Worm (Caenorhabditis elegans) whole organism, L1 larva: ENCODE results near the gene wee-1.3.

Source experiments
- C04F5.9 ChIP-seq: sonication (generic microtip); optimal IDR thresholded peaks from 2 replicates; lab custom pipeline; 2016; ENCODE audit warnings: missing genetic modification characterization, missing compliant biosample characterization
- C16A3.4 ChIP-seq: fragments of 150-350 bp; optimal IDR thresholded peaks from 2 replicates; lab custom pipeline; 2014; ENCODE audit warnings: missing biosample characterization, missing genetic modification characterization
- C34B4.2 ChIP-seq: sonication (generic microtip); optimal IDR thresholded peaks from 2 replicates; lab custom pipeline; 2017; ENCODE audit warnings: mild to moderate bottlenecking, missing genetic modification characterization, missing compliant biosample characterization
- F16B12.6 ChIP-seq: fragments of 150-350 bp; optimal IDR thresholded peaks from 2 replicates; lab custom pipeline; 2014; ENCODE audit warnings: missing biosample characterization, missing genetic modification characterization
- aha-1 ChIP-seq: fragments of 150-350 bp; optimal IDR thresholded peaks from 2 replicates; lab custom pipeline; 2014; ENCODE audit warnings: missing biosample characterization, missing genetic modification characterization
- aly-2 ChIP-seq: fragments of 150-350 bp; optimal IDR thresholded peaks from 2 replicates; lab custom pipeline; 2014; ENCODE audit warnings: missing biosample characterization, missing genetic modification characterization
- blmp-1 ChIP-seq: fragments of 150-350 bp; optimal IDR thresholded peaks from 2 replicates; lab custom pipeline; 2014; ENCODE audit warnings: missing biosample characterization, missing genetic modification characterization
- ceh-63 ChIP-seq: fragments of 200-800 bp; sonication (Bioruptor generic); optimal IDR thresholded peaks from 2 replicates; lab custom pipeline; 2018; ENCODE audit warnings: mild to moderate bottlenecking, missing genetic modification characterization, missing compliant biosample characterization
- ceh-88 ChIP-seq: fragments of 200-800 bp; sonication (Bioruptor generic); IDR thresholded peaks from 2 replicates; pipeline ENCODE4 v1.3.6; 2022; ENCODE audit warnings: missing genetic modification characterization, missing compliant biosample characterization
- dsc-1 ChIP-seq: sonication (generic microtip); optimal IDR thresholded peaks from 2 replicates; lab custom pipeline; 2016; ENCODE audit warnings: mild to moderate bottlenecking, missing genetic modification characterization, missing compliant biosample characterization
- efl-1 ChIP-seq, 4 experiments: fragments of 150-350 bp; optimal IDR thresholded peaks in 3 of 4; peaks in 1 of 4; 1 replicate in 1 of 4; 2 replicates in 3 of 4; lab custom pipeline; 2014; ENCODE audit warnings: missing biosample characterization in 2 of 4, missing genetic modification characterization in 2 of 4, missing genetic modification reagents in 2 of 4
- efl-3 ChIP-seq: fragments of 200-800 bp; sonication (Bioruptor generic); optimal IDR thresholded peaks from 2 replicates; lab custom pipeline; 2018; ENCODE audit warnings: mild to moderate bottlenecking, missing genetic modification characterization, missing compliant biosample characterization
- egl-13 ChIP-seq: sonication (generic microtip); optimal IDR thresholded peaks from 2 replicates; lab custom pipeline; 2016; ENCODE audit warnings: missing genotype, missing genetic modification reagents, missing genetic modification characterization, missing compliant biosample characterization
- egl-27 ChIP-seq, 2 experiments: fragments of 150-350 bp in 1 of 2; sonication (generic microtip); optimal IDR thresholded peaks; 3 replicates each; lab custom pipeline; 2017 to 2018; ENCODE audit warnings: missing biosample characterization in 2 of 2, missing genetic modification characterization in 2 of 2, missing genetic modification reagents in 2 of 2
- elt-3 ChIP-seq, 6 experiments: fragments of 150-350 bp in 1 of 6; sonication (generic microtip); optimal IDR thresholded peaks; 2 replicates each; lab custom pipeline; 2017 to 2018; ENCODE audit warnings: missing biosample characterization in 6 of 6, missing genetic modification characterization in 6 of 6, inconsistent platforms in 1 of 6
- ets-5 ChIP-seq: fragments of 200-800 bp; sonication (Bioruptor generic); IDR thresholded peaks from 2 replicates; pipeline ENCODE4 v1.3.6; 2022; ENCODE audit warnings: missing genetic modification characterization, missing compliant biosample characterization
- fkh-10 ChIP-seq: sonication (generic microtip); optimal IDR thresholded peaks from 2 replicates; lab custom pipeline; 2017; ENCODE audit warnings: missing biosample characterization, missing genetic modification reagents, missing genetic modification characterization
- grh-1 ChIP-seq: fragments of 200-800 bp; sonication (Bioruptor generic); IDR thresholded peaks from 2 replicates; pipeline ENCODE4 v1.3.6; 2022; ENCODE audit warnings: missing genetic modification reagents, missing genetic modification characterization, missing compliant biosample characterization
- hpl-2 ChIP-seq: fragments of 150-350 bp; optimal IDR thresholded peaks from 2 replicates; lab custom pipeline; 2014; ENCODE audit warnings: missing biosample characterization, missing genetic modification reagents, missing genetic modification characterization
- irx-1 ChIP-seq: sonication (generic microtip); optimal IDR thresholded peaks from 2 replicates; lab custom pipeline; 2016; ENCODE audit warnings: missing genetic modification characterization, missing compliant biosample characterization
- isw-1 ChIP-seq: fragments of 200-800 bp; sonication (Bioruptor generic); IDR thresholded peaks from 2 replicates; pipeline ENCODE4 v1.3.6; 2022; ENCODE audit warnings: missing genetic modification characterization, missing compliant biosample characterization
- jun-1 ChIP-seq: fragments of 150-350 bp; optimal IDR thresholded peaks from 2 replicates; lab custom pipeline; 2014; ENCODE audit warnings: missing biosample characterization, missing genetic modification reagents, missing genetic modification characterization
- lin-13 ChIP-seq: fragments of 150-350 bp; optimal IDR thresholded peaks from 2 replicates; lab custom pipeline; 2014; ENCODE audit warnings: missing biosample characterization, missing genetic modification reagents, missing genetic modification characterization
- lin-14 ChIP-seq: fragments of 200-800 bp; sonication (Bioruptor generic); optimal IDR thresholded peaks from 2 replicates; lab custom pipeline; 2018; ENCODE audit warnings: mild to moderate bottlenecking, missing genetic modification characterization, moderate library complexity, missing compliant biosample characterization
- lin-35 ChIP-seq, 2 experiments: fragments of 150-350 bp; optimal IDR thresholded peaks; 2 replicates each; lab custom pipeline; 2014; ENCODE audit warnings: missing biosample characterization in 2 of 2, missing genetic modification characterization in 2 of 2, missing genetic modification reagents in 2 of 2
- lin-39 ChIP-seq: fragments of 150-350 bp; optimal IDR thresholded peaks from 2 replicates; lab custom pipeline; 2014; ENCODE audit warnings: missing biosample characterization, missing genetic modification reagents, missing genetic modification characterization
- lir-3 ChIP-seq: sonication (generic microtip); optimal IDR thresholded peaks from 2 replicates; lab custom pipeline; 2016; ENCODE audit warnings: mild to moderate bottlenecking, missing genetic modification characterization, moderate library complexity, missing compliant biosample characterization; ENCODE audit not compliant: poor library complexity
- lsy-2 ChIP-seq, 2 experiments: fragments of 150-350 bp; optimal IDR thresholded peaks; 2 replicates each; lab custom pipeline; 2014; ENCODE audit warnings: missing biosample characterization in 2 of 2, missing genetic modification characterization in 2 of 2
- mef-2 ChIP-seq: fragments of 150-350 bp; optimal IDR thresholded peaks from 2 replicates; lab custom pipeline; 2014; ENCODE audit warnings: missing biosample characterization, missing genetic modification characterization
- mep-1 ChIP-seq: fragments of 150-350 bp; optimal IDR thresholded peaks from 2 replicates; lab custom pipeline; 2014; ENCODE audit warnings: missing biosample characterization, missing genetic modification characterization
- nhr-11 ChIP-seq: fragments of 150-350 bp; optimal IDR thresholded peaks from 2 replicates; lab custom pipeline; 2014; ENCODE audit warnings: missing biosample characterization, missing genetic modification characterization
- nhr-19 ChIP-seq: fragments of 200-800 bp; sonication (Bioruptor generic); conservative IDR thresholded peaks from 2 replicates; pipeline ENCODE4 v1.3.6; 2022; ENCODE audit warnings: missing genetic modification characterization, missing compliant biosample characterization
- nhr-20 ChIP-seq: sonication (generic microtip); optimal IDR thresholded peaks from 2 replicates; lab custom pipeline; 2016; ENCODE audit warnings: mild to moderate bottlenecking, missing genetic modification characterization, missing compliant biosample characterization
- nhr-237 ChIP-seq: fragments of 150-350 bp; optimal IDR thresholded peaks from 2 replicates; lab custom pipeline; 2014; ENCODE audit warnings: missing biosample characterization, missing genetic modification characterization
- nhr-71 ChIP-seq: sonication (generic microtip); optimal IDR thresholded peaks from 2 replicates; lab custom pipeline; 2016; ENCODE audit warnings: mild to moderate bottlenecking, missing genetic modification characterization, moderate library complexity, missing compliant biosample characterization
- nhr-76 ChIP-seq: sonication (generic microtip); optimal IDR thresholded peaks from 2 replicates; lab custom pipeline; 2017; ENCODE audit warnings: missing biosample characterization, missing genetic modification characterization
- nhr-77 ChIP-seq: fragments of 150-350 bp; optimal IDR thresholded peaks from 2 replicates; lab custom pipeline; 2014; ENCODE audit warnings: missing biosample characterization, missing genetic modification characterization
- nhr-85 ChIP-seq: sonication (generic microtip); peaks from one replicate; lab custom pipeline; 2016; ENCODE audit warnings: missing genetic modification characterization, inconsistent platforms, missing compliant biosample characterization
- nhr-90 ChIP-seq: sonication (generic microtip); optimal IDR thresholded peaks from 2 replicates; lab custom pipeline; 2016; ENCODE audit warnings: mild to moderate bottlenecking, missing genetic modification characterization, missing compliant biosample characterization; ENCODE audit not compliant: poor library complexity
- pag-3 ChIP-seq: sonication (generic microtip); optimal IDR thresholded peaks from 2 replicates; lab custom pipeline; 2017; ENCODE audit warnings: missing genetic modification characterization, mild to moderate bottlenecking, missing compliant biosample characterization, antibody characterized with exemption, borderline replicate concordance; ENCODE audit not compliant: insufficient read depth
- pqm-1 ChIP-seq: sonication (generic microtip); optimal IDR thresholded peaks from 3 replicates; lab custom pipeline; 2017; ENCODE audit warnings: missing biosample characterization, missing genetic modification characterization
- rnt-1 ChIP-seq: sonication (generic microtip); optimal IDR thresholded peaks from 2 replicates; lab custom pipeline; 2016; ENCODE audit warnings: mild to moderate bottlenecking, missing genetic modification characterization, moderate library complexity, missing compliant biosample characterization
- snu-23 ChIP-seq: sonication (generic microtip); optimal IDR thresholded peaks from 2 replicates; lab custom pipeline; 2016; ENCODE audit warnings: missing genetic modification characterization, missing compliant biosample characterization
- sox-4 ChIP-seq: sonication (generic microtip); optimal IDR thresholded peaks from 2 replicates; lab custom pipeline; 2016; ENCODE audit warnings: missing genetic modification characterization, missing compliant biosample characterization
- sup-37 ChIP-seq: fragments of 200-800 bp; sonication (Bioruptor generic); optimal IDR thresholded peaks from 2 replicates; lab custom pipeline; 2018; ENCODE audit warnings: mild to moderate bottlenecking, missing genetic modification characterization, missing compliant biosample characterization
- unc-30 ChIP-seq: sonication (generic microtip); optimal IDR thresholded peaks from 2 replicates; lab custom pipeline; 2017; ENCODE audit warnings: missing biosample characterization, missing genetic modification characterization
- vab-15 ChIP-seq: sonication (generic microtip); optimal IDR thresholded peaks from 2 replicates; lab custom pipeline; 2017; ENCODE audit warnings: missing genotype, mild to moderate bottlenecking, missing genetic modification characterization, missing compliant biosample characterization
- xbp-1 ChIP-seq: sonication (generic microtip); optimal IDR thresholded peaks from 2 replicates; lab custom pipeline; 2016; ENCODE audit warnings: missing genetic modification characterization, missing compliant biosample characterization
- zag-1 ChIP-seq: fragments of 150-350 bp; optimal IDR thresholded peaks from 2 replicates; lab custom pipeline; 2014; ENCODE audit warnings: missing biosample characterization, missing genetic modification characterization
- ztf-11 ChIP-seq, 2 experiments: sonication (generic microtip); optimal IDR thresholded peaks; 2 replicates each; lab custom pipeline; 2016 to 2017; ENCODE audit warnings: missing genetic modification characterization in 2 of 2, missing biosample characterization in 1 of 2, missing compliant biosample characterization in 1 of 2

Gene wee-1.3

DNA sequence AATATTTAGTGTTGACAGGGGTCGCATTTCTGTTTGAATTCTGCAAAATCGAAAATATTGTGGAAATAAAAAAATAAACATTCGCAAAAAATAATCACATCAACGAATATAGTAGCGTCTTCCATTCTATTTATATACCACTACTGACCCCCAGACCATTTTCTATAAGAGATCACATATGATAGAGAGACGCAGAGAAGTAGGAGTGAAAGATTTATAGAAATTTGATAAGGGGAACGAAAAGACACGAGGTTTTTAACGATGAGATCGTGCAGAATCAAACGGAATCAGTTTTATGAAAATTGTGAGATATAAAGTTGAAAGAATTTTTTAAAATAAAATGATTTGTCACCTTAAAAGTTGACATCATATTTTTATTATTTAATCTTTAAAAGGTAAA lies 36.0 kb upstream of the wee-1.3 start:
- no peak for TF ChIP-seq ztf-11 (tag; optimal IDR thresholded peaks at IDR 0.05; lab: Kevin White, UChicago)
- peak; percentile 42 for TF ChIP-seq nhr-90
- TF ChIP-seq unc-30 (tag; lab: Kevin White, UChicago) = no peak
- TF ChIP-seq blmp-1 (tag; lab: Kevin White, UChicago) = peak; percentile 13
- peak in 1 of 2 experiments; percentile 27 for TF ChIP-seq lin-35 (GFP tag; optimal IDR thresholded peaks at IDR 0.05; lab: Kevin White, UChicago)
- no peak for TF ChIP-seq F16B12.6 (tag; lab: Kevin White, UChicago)
- no peak for TF ChIP-seq isw-1 (GFP tag; lab: Robert Waterston, UW)
- peak; percentile 40 for TF ChIP-seq nhr-19 (GFP tag; lab: Robert Waterston, UW)
- peak; percentile 89 for TF ChIP-seq nhr-85 (tag; lab: Kevin White, UChicago)
- no peak for TF ChIP-seq efl-3 (GFP tag; lab: Kevin White, UChicago)
- no peak for TF ChIP-seq zag-1 (tag; lab: Kevin White, UChicago)
- TF ChIP-seq nhr-237 (tag; lab: Kevin White, UChicago) = no peak
- no peak for TF ChIP-seq C04F5.9 (tag; lab: Kevin White, UChicago)
- no peak for TF ChIP-seq C34B4.2
- TF ChIP-seq dsc-1 (tag; lab: Kevin White, UChicago) = no peak
- TF ChIP-seq rnt-1 = no peak
- TF ChIP-seq sup-37 (GFP tag; lab: Kevin White, UChicago) = no peak
- TF ChIP-seq egl-13 = no peak
- no peak for TF ChIP-seq fkh-10 (GFP tag; lab: Kevin White, UChicago)
- TF ChIP-seq vab-15 (tag; lab: Kevin White, UChicago) = no peak
- no peak for TF ChIP-seq ceh-63 (GFP tag; lab: Kevin White, UChicago)
- TF ChIP-seq egl-27 (tag; optimal IDR thresholded peaks at IDR 0.05; lab: Kevin White, UChicago) = no peak
- peak; percentile 77 for TF ChIP-seq nhr-20 (tag; lab: Kevin White, UChicago)
- TF ChIP-seq ets-5 (GFP tag; lab: Robert Waterston, UW) = no peak
- no peak for TF ChIP-seq lin-13 (GFP tag; lab: Kevin White, UChicago)
- no peak for TF ChIP-seq mep-1 (tag; lab: Kevin White, UChicago)
- TF ChIP-seq lsy-2 (tag; optimal IDR thresholded peaks at IDR 0.05; lab: Kevin White, UChicago) = peak in 1 of 2 experiments; percentile 23
- TF ChIP-seq irx-1 (tag; lab: Kevin White, UChicago) = no peak
- TF ChIP-seq jun-1 = no peak
- TF ChIP-seq elt-3 (tag; optimal IDR thresholded peaks at IDR 0.05; lab: Kevin White, UChicago) = peak in 4 of 6 experiments; percentile 32 to 86 (median 74)
- no peak for TF ChIP-seq pag-3 (tag; lab: Kevin White, UChicago)
- peak; percentile 57 for TF ChIP-seq nhr-71 (tag; lab: Kevin White, UChicago)
- TF ChIP-seq sox-4 (tag; lab: Kevin White, UChicago) = no peak
- no peak for TF ChIP-seq aha-1 (tag; lab: Kevin White, UChicago)
- peak; percentile 46 for TF ChIP-seq snu-23 (GFP tag; lab: Kevin White, UChicago)
- peak; percentile 65 for TF ChIP-seq lin-14 (GFP tag; lab: Kevin White, UChicago)

DNA sequence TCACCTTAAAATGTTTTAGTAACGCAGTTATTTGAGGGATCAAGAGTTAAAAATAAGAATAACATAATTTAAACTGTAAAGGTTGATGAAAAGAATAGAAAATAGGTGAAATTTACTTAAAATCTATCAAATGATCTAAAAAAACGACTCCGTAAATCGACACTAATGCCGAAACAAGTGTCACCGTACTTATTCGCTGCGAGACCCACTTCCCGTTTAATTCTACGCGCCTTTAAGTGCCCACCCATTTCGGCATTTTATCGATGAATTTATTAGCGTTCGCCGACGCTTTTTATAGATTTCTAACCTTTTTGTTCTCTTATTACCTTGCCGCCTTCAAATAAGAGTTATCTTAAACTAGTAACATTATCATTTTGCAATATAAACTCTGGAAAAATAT lies 29.8 kb upstream of the wee-1.3 start, which contains the start of the genes Y53C12B.1 and nos-3:
Gene Y53C12B.1, minus strand, starts transcription at position 10 of the 400 bp plus-strand sequence.
Gene nos-3, plus strand, starts transcription at position 248 of the 400 bp plus-strand sequence.
- TF ChIP-seq F16B12.6 (tag; lab: Kevin White, UChicago) = peak; percentile 65
- peak; percentile 64 for TF ChIP-seq lin-13 (GFP tag; lab: Kevin White, UChicago)
- peak; percentile 90 for TF ChIP-seq C16A3.4
- no peak for TF ChIP-seq sox-4 (tag; lab: Kevin White, UChicago)
- TF ChIP-seq unc-30 (tag; lab: Kevin White, UChicago) = no peak
- TF ChIP-seq lir-3 (tag; lab: Kevin White, UChicago) = peak; percentile 63
- TF ChIP-seq efl-3 (GFP tag; lab: Kevin White, UChicago) = no peak
- TF ChIP-seq nhr-77 (tag; lab: Kevin White, UChicago) = peak; percentile 69
- TF ChIP-seq hpl-2 (GFP tag; lab: Kevin White, UChicago) = no peak
- peak; percentile 62 for TF ChIP-seq nhr-11 (tag; lab: Kevin White, UChicago)
- TF ChIP-seq egl-13 = peak; percentile 39
- peak; percentile 18 for TF ChIP-seq C04F5.9 (tag; lab: Kevin White, UChicago)
- peak; percentile 41 for TF ChIP-seq vab-15 (tag; lab: Kevin White, UChicago)
- peak; percentile 65 for TF ChIP-seq aly-2 (tag; lab: Kevin White, UChicago)
- no peak for TF ChIP-seq ceh-88 (GFP tag; lab: Robert Waterston, UW)
- TF ChIP-seq pag-3 (tag; lab: Kevin White, UChicago) = no peak
- peak; percentile 99 for TF ChIP-seq lsy-2 (tag; optimal IDR thresholded peaks at IDR 0.05; lab: Kevin White, UChicago)
- no peak for TF ChIP-seq pqm-1
- TF ChIP-seq elt-3 (tag; optimal IDR thresholded peaks at IDR 0.05; lab: Kevin White, UChicago) = peak in 3 of 6 experiments; percentile 8 to 81 (median 69)
- peak; percentile 61 for TF ChIP-seq mep-1 (tag; lab: Kevin White, UChicago)
- no peak for TF ChIP-seq nhr-76 (tag; lab: Kevin White, UChicago)
- TF ChIP-seq grh-1 (GFP tag; lab: Robert Waterston, UW) = peak; percentile 63
- TF ChIP-seq efl-1 (optimal IDR thresholded peaks at IDR 0.05; lab: Kevin White, UChicago) = peak; percentile 87 to 89
- peak; percentile 77 to 97 for TF ChIP-seq efl-1 (GFP tag; optimal IDR thresholded peaks at IDR 0.05 in 1 of 2; lab: Kevin White, UChicago)
- peak; percentile 80 for TF ChIP-seq xbp-1 (tag; lab: Kevin White, UChicago)
- TF ChIP-seq mef-2 (tag; lab: Kevin White, UChicago) = no peak
- TF ChIP-seq lin-39 (tag; lab: Kevin White, UChicago) = peak; percentile 55
